Worm (Caenorhabditis elegans): ENCODE measurements around the gene npp-16.

The npp-16 gene

DNA sequence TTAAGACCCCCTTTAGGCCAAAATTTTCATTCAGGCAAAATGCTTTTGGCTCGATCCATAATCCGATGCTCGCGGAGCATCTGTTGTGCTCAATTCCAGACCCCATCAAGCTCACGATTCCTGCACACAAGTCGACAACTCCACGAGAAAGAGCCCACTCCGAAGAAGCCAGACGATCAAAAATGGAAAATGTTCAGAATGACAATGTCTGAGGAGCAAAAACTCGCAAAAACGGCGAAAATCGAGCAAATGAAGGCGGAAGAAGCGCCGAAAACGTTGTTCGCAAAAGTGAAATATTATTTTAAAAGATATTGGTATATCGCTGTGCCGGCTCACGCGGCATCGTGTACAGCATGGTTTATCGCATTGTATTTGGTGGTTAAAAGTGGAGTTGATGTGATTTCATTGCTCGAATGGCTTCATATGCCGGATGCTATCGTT lies 6.0 kb downstream of the npp-16 start, which contains the start of gene Y56A3A.22 (continued):
- TF ChIP-seq lim-7 (GFP tag; IDR thresholded peaks at IDR 0.05) (0 out of 2 replicates have a peak, but pooled peaks have one; percentile 21), mxl-3 (GFP tag; optimal IDR thresholded peaks at IDR 0.05) (peak; percentile 6), spr-1 (tag; optimal IDR thresholded peaks at IDR 0.05) (peak; percentile 30)

DNA sequence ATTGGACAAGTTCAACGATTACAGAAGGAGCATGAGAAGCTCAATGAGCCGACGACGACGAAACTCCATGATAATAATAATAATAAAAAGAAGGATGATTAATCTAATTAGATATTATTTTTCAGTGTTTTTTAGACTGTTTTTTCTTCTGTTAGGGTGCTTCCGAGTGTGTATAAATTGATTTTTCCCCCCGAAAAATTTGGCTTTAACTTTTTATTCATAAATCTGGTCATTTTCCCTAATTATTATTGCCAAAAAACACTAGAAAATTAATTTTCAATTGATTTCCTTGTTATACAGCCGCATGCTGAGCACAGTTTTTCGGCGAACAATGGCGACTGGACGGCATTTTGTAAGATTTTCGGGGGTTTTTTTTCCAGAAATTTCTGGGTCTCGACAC lies 7.9 kb downstream of the npp-16 start, which contains the start of gene nft-1:
Gene nft-1 (plus strand): TSS at position 301 of the 400 bp plus-strand sequence.
- TF ChIP-seq pha-4 (GFP tag; IDR thresholded peaks at IDR 0.05) (no peak), pha-4 (tag; optimal IDR thresholded peaks at IDR 0.05) (no peak), ceh-62 (tag; optimal IDR thresholded peaks at IDR 0.05) (no peak), nhr-25 (tag; optimal IDR thresholded peaks at IDR 0.05; ENCODE audit: borderline replicate concordance, insufficient read depth) (no peak)

DNA sequence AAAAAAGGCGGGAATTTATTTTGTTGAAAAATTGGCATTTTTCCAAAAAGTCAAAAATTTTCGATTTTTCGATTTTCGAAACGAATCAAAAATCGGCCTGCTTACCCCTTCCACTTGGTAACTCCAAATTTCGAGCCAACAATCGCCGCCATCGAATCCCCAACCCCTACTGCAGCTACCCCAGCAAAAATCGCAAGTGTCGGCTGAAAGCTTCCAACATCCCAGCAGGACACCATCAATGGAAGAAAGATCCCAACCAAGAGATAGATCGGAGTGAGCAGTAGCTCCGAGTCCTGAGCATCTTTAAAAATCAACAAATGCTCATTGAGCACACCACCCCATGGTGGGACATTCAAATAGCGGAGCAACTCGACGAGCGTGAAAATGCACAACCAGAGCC lies 15.2 kb downstream of the npp-16 start:
- TF ChIP-seq ceh-28 (tag; optimal IDR thresholded peaks at IDR 0.05) (no peak), lsy-2 (tag; optimal IDR thresholded peaks at IDR 0.05) (no peak), snpc-4 (tag; optimal IDR thresholded peaks at IDR 0.05) (no peak), set-16 (GFP tag; IDR thresholded peaks at IDR 0.05) (0 out of 2 replicates have a peak, but pooled peaks have one; percentile 7), Y5F2A.4 (GFP tag; optimal IDR thresholded peaks at IDR 0.05) (no peak), mxl-2 (GFP tag; conservative IDR thresholded peaks at IDR 0.05) (no peak), unc-62 (GFP tag; optimal IDR thresholded peaks at IDR 0.05 in 1 of 2) (peak in 1 of 2 experiments; percentile 90), unc-62 (tag; optimal IDR thresholded peaks at IDR 0.05) (no peak), dmd-9 (GFP tag; IDR thresholded peaks at IDR 0.05) (no peak), aly-2 (tag; optimal IDR thresholded peaks at IDR 0.05) (no peak), dve-1 (tag; optimal IDR thresholded peaks at IDR 0.05; ENCODE audit: insufficient read depth) (no peak), zip-11 (GFP tag; IDR thresholded peaks at IDR 0.05) (no peak), rbr-2 (tag; optimal IDR thresholded peaks at IDR 0.05) (no peak), daf-8 (GFP tag; IDR thresholded peaks at IDR 0.05) (no peak), daf-12 (tag; optimal IDR thresholded peaks at IDR 0.05) (no peak), egl-43 (GFP tag; IDR thresholded peaks at IDR 0.05) (no peak), ZK546.5 (tag; optimal IDR thresholded peaks at IDR 0.05) (no peak)

DNA sequence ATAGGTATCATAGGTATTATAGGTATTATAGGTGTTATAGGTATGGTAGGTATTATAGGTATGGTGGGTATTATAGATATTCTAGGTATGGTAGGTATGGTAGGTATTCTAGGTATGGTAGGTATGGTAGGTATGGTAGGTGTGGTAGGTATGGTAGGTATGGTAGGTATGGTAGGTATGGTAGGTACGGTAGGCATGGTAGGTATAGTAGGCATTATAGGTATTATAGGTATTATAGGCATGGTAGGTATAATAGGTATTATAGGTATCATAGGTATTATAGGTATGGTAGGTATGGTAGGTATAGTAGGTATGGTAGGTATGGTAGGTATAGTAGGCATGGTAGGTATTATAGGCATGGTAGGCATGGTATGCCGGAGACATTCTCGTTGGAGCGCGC lies 16.2 kb downstream of the npp-16 start:
- no peak for TF ChIP-seq vab-7 (GFP tag; IDR thresholded peaks at IDR 0.05)
- TF ChIP-seq ceh-32 (tag; optimal IDR thresholded peaks at IDR 0.05; ENCODE audit: poor library complexity): no peak
- no peak for TF ChIP-seq egl-43 (GFP tag; IDR thresholded peaks at IDR 0.05)
- no peak for TF ChIP-seq ztf-11 (tag; optimal IDR thresholded peaks at IDR 0.05)
- no peak for TF ChIP-seq nhr-11 (tag; optimal IDR thresholded peaks at IDR 0.05)
- TF ChIP-seq ces-1 (GFP tag; optimal IDR thresholded peaks at IDR 0.05): no peak
- no peak for TF ChIP-seq daf-12 (tag; optimal IDR thresholded peaks at IDR 0.05)
- no peak for TF ChIP-seq cey-2 (tag; optimal IDR thresholded peaks at IDR 0.05; ENCODE audit: borderline replicate concordance, insufficient read depth)
- no peak for TF ChIP-seq R02D3.7 (tag; optimal IDR thresholded peaks at IDR 0.05)
- no peak for TF ChIP-seq zfp-3 (GFP tag; conservative IDR thresholded peaks at IDR 0.05)
- no peak for TF ChIP-seq nhr-237 (tag; optimal IDR thresholded peaks at IDR 0.05)
- TF ChIP-seq mxl-3 (GFP tag; optimal IDR thresholded peaks at IDR 0.05): no peak
- 0 out of 2 replicates have a peak, but pooled peaks have one; percentile 12 for TF ChIP-seq zip-11 (GFP tag; IDR thresholded peaks at IDR 0.05)
- TF ChIP-seq dmd-9 (GFP tag; IDR thresholded peaks at IDR 0.05): no peak
- TF ChIP-seq F44E2.7 (GFP tag; IDR thresholded peaks at IDR 0.05): no peak
- no peak for TF ChIP-seq nhr-10 (tag; optimal IDR thresholded peaks at IDR 0.05)
- no peak for TF ChIP-seq T26A8.4 (GFP tag; IDR thresholded peaks at IDR 0.05)
- no peak for TF ChIP-seq daf-8 (GFP tag; IDR thresholded peaks at IDR 0.05)
- no peak for TF ChIP-seq hlh-11 (tag; optimal IDR thresholded peaks at IDR 0.05)
- 0 out of 2 replicates have a peak, but pooled peaks have one; percentile 14 for TF ChIP-seq dmd-8 (GFP tag; IDR thresholded peaks at IDR 0.05)
- TF ChIP-seq unc-62 (GFP tag; optimal IDR thresholded peaks at IDR 0.05 in 1 of 2): peak in 1 of 2 experiments; percentile 90
- TF ChIP-seq unc-62 (tag; optimal IDR thresholded peaks at IDR 0.05): no peak
- TF ChIP-seq snpc-1.2 (GFP tag; IDR thresholded peaks at IDR 0.05): no peak
